Fruit fly (Drosophila melanogaster): ENCODE data around the gene CG3397.
A peak's percentile ranks its signal among the peaks of the same experiment; 100 is the strongest.

The CG3397 gene

dm6 chr3R:11962739-11963214 lies 21.6 kb downstream of the CG3397 start, which contains the start of the genes CG3281 and aurA (continued):
- TF ChIP-seq Sox100B (GFP tag; optimal IDR thresholded peaks at IDR 0.05): no peak
- peak; percentile 68 to 78 for TF ChIP-seq chif (GFP tag; optimal IDR thresholded peaks at IDR 0.05)
- TF ChIP-seq sens (GFP tag): peak; percentile 97
- TF ChIP-seq CG33557 (GFP tag; optimal IDR thresholded peaks at IDR 0.05): peak; percentile 62
- peak; percentile 80 for TF ChIP-seq HLH54F (GFP tag; optimal IDR thresholded peaks at IDR 0.05)
- peak; percentile 18; the same call in 1 of the 2 replicates for TF ChIP-seq CG31224 (GFP tag; IDR thresholded peaks at IDR 0.05)
- no peak for TF ChIP-seq CG7745 (tag; optimal IDR thresholded peaks at IDR 0.05)
- no peak for TF ChIP-seq Nf-YA (GFP tag; IDR thresholded peaks at IDR 0.05)
- 0 out of 2 replicates have a peak, but pooled peaks have one; percentile 24 for TF ChIP-seq H2.0 (GFP tag; IDR thresholded peaks at IDR 0.05)
- TF ChIP-seq grn (GFP tag; optimal IDR thresholded peaks at IDR 0.05): peak; percentile 92
- no peak for TF ChIP-seq Awh (GFP tag; IDR thresholded peaks at IDR 0.05)
- TF ChIP-seq sima (GFP tag; optimal IDR thresholded peaks at IDR 0.05): no peak
- peak; percentile 80 for TF ChIP-seq CG3281 (GFP tag; optimal IDR thresholded peaks at IDR 0.05)
- peak; percentile 76 for TF ChIP-seq CG30020 (tag; optimal IDR thresholded peaks at IDR 0.05)
- peak; percentile 94 for TF ChIP-seq CG31441 (GFP tag; IDR thresholded peaks at IDR 0.05)
- TF ChIP-seq nau (GFP tag; optimal IDR thresholded peaks at IDR 0.05): no peak
- no peak for TF ChIP-seq CTCF (GFP tag; optimal IDR thresholded peaks at IDR 0.05)
- TF ChIP-seq CG14965 (GFP tag; optimal IDR thresholded peaks at IDR 0.05; ENCODE audit: borderline replicate concordance): no peak
- TF ChIP-seq CG18262 (tag; optimal IDR thresholded peaks at IDR 0.05): peak; percentile 73
- no peak for TF ChIP-seq CG12071 (GFP tag; optimal IDR thresholded peaks at IDR 0.05)
- peak; percentile 71 for TF ChIP-seq CG7839 (tag; optimal IDR thresholded peaks at IDR 0.05)
- TF ChIP-seq row (GFP tag; IDR thresholded peaks at IDR 0.05): peak; percentile 95
- peak; percentile 7 for TF ChIP-seq corto (GFP tag; optimal IDR thresholded peaks at IDR 0.05)
- peak; percentile 72 for TF ChIP-seq CG17186 (GFP tag; optimal IDR thresholded peaks at IDR 0.05)
- peak; percentile 14 for TF ChIP-seq nom (GFP tag; optimal IDR thresholded peaks at IDR 0.05)
- peak; percentile 65 for TF ChIP-seq kni (GFP tag; optimal IDR thresholded peaks at IDR 0.05)
- TF ChIP-seq Atf3 (GFP tag; optimal IDR thresholded peaks at IDR 0.05): peak; percentile 49
- peak; percentile 74; the same call in 2 of the 3 replicates for TF ChIP-seq Dbx (GFP tag; IDR thresholded peaks at IDR 0.05)
- peak; percentile 78 for TF ChIP-seq CG1602 (GFP tag; optimal IDR thresholded peaks at IDR 0.05)
- peak; percentile 81 for TF ChIP-seq CG4404 (GFP tag; IDR thresholded peaks at IDR 0.05)
- peak; percentile 79 for TF ChIP-seq CG2116 (GFP tag; optimal IDR thresholded peaks at IDR 0.05)
- TF ChIP-seq BtbVII (GFP tag; optimal IDR thresholded peaks at IDR 0.05): no peak
- peak; percentile 42 for TF ChIP-seq disco-r (GFP tag; optimal IDR thresholded peaks at IDR 0.05)
- no peak for TF ChIP-seq cwo (GFP tag; optimal IDR thresholded peaks at IDR 0.05)
- TF ChIP-seq fd102C (GFP tag; optimal IDR thresholded peaks at IDR 0.05): no peak
- peak; percentile 89 for TF ChIP-seq E2f2 (GFP tag; IDR thresholded peaks at IDR 0.05)
- peak; percentile 10 for TF ChIP-seq pb (GFP tag; optimal IDR thresholded peaks at IDR 0.05)
- TF ChIP-seq esg (GFP tag; conservative IDR thresholded peaks at IDR 0.05): peak; percentile 49; the same call in 1 of the 2 replicates
- no peak for TF ChIP-seq danr (GFP tag; IDR thresholded peaks at IDR 0.05)
- peak; percentile 68 for TF ChIP-seq Hmx (GFP tag; optimal IDR thresholded peaks at IDR 0.05)
- no peak for TF ChIP-seq org-1 (GFP tag; optimal IDR thresholded peaks at IDR 0.05)
- no peak for TF ChIP-seq Doc2 (GFP tag; IDR thresholded peaks at IDR 0.05)
- TF ChIP-seq sr (GFP tag; IDR thresholded peaks at IDR 0.05): no peak
- peak; percentile 85 for TF ChIP-seq CG2712 (tag; optimal IDR thresholded peaks at IDR 0.05)
- TF ChIP-seq HmgD (GFP tag; optimal IDR thresholded peaks at IDR 0.05): peak; percentile 64
- TF ChIP-seq jing (GFP tag; optimal IDR thresholded peaks at IDR 0.05): no peak
- peak; percentile 92 for TF ChIP-seq bbx (GFP tag; IDR thresholded peaks at IDR 0.05; ENCODE audit: partially characterized antibody)
- TF ChIP-seq CG31365 (tag; optimal IDR thresholded peaks at IDR 0.05): no peak
- peak; percentile 72 for TF ChIP-seq Antp (GFP tag; optimal IDR thresholded peaks at IDR 0.05)
- TF ChIP-seq CG11085 (GFP tag; IDR thresholded peaks at IDR 0.05): peak; percentile 46; the same call in 1 of the 2 replicates
- TF ChIP-seq CG8478 (optimal IDR thresholded peaks at IDR 0.05): no peak
- peak; percentile 46 for TF ChIP-seq ewg (GFP tag; optimal IDR thresholded peaks at IDR 0.05)
